Worm (Caenorhabditis elegans): Measurements from ENCODE around the gene M70.2.

Gene M70.2

ce11 chrIV:2219334-2219755 is 23.5 kb upstream of the M70.2 start (continued):
- TF ChIP-seq efl-1 (optimal IDR thresholded peaks at IDR 0.05) (peak; percentile 87 to 95), efl-1 (GFP tag; optimal IDR thresholded peaks at IDR 0.05 in 1 of 2) (peak; percentile 71 to 98), nhr-76 (tag; optimal IDR thresholded peaks at IDR 0.05) (peak; percentile 70), nhr-47 (tag; optimal IDR thresholded peaks at IDR 0.05) (peak; percentile 99), elt-2 (tag; optimal IDR thresholded peaks at IDR 0.05) (peak; percentile 93), elt-3 (tag; optimal IDR thresholded peaks at IDR 0.05) (peak in 3 of 6 experiments; percentile 76 to 85 (median 81)), mep-1 (tag; optimal IDR thresholded peaks at IDR 0.05) (peak; percentile 86), snpc-4 (tag; optimal IDR thresholded peaks at IDR 0.05) (peak; percentile 85), lin-39 (tag; optimal IDR thresholded peaks at IDR 0.05) (peak; percentile 91), sox-4 (tag; optimal IDR thresholded peaks at IDR 0.05) (peak; percentile 91), unc-86 (tag; optimal IDR thresholded peaks at IDR 0.05) (peak; percentile 99), Y116A8C.19 (tag; optimal IDR thresholded peaks at IDR 0.05; ENCODE audit: borderline replicate concordance) (no peak), xbp-1 (tag; optimal IDR thresholded peaks at IDR 0.05) (peak; percentile 96), mab-9 (GFP tag; IDR thresholded peaks at IDR 0.05) (peak; percentile 96), nhr-11 (tag; optimal IDR thresholded peaks at IDR 0.05) (peak; percentile 95), unc-98 (GFP tag; IDR thresholded peaks at IDR 0.05) (peak; percentile 84), lir-3 (tag; optimal IDR thresholded peaks at IDR 0.05; ENCODE audit: poor library complexity) (peak; percentile 85), unc-130 (tag; optimal IDR thresholded peaks at IDR 0.05) (peak; percentile 65), pax-3 (tag; optimal IDR thresholded peaks at IDR 0.05) (peak; percentile 99), tlp-1 (tag; optimal IDR thresholded peaks at IDR 0.05) (no peak), unc-62 (GFP tag; optimal IDR thresholded peaks at IDR 0.05) (no peak), pqm-1 (tag; optimal IDR thresholded peaks at IDR 0.05) (no peak), dsc-1 (tag; optimal IDR thresholded peaks at IDR 0.05) (peak; percentile 98), F16B12.6 (tag; optimal IDR thresholded peaks at IDR 0.05) (peak; percentile 40), lin-35 (GFP tag; optimal IDR thresholded peaks at IDR 0.05) (peak; percentile 82 to 90), ztf-4 (tag; optimal IDR thresholded peaks at IDR 0.05) (peak; percentile 96), mdl-1 (tag; optimal IDR thresholded peaks at IDR 0.05) (peak; percentile 97 to 98), hlh-4 (tag; optimal IDR thresholded peaks at IDR 0.05) (no peak), nhr-90 (tag; optimal IDR thresholded peaks at IDR 0.05; ENCODE audit: poor library complexity) (peak; percentile 98), egl-27 (tag; optimal IDR thresholded peaks at IDR 0.05) (peak; percentile 43 to 86), dpl-1 (GFP tag; optimal IDR thresholded peaks at IDR 0.05) (peak; percentile 73 to 79 (median 77)), ceh-8 (GFP tag; optimal IDR thresholded peaks at IDR 0.05) (peak; percentile 96), lin-13 (GFP tag; optimal IDR thresholded peaks at IDR 0.05) (peak; percentile 96), ceh-63 (GFP tag; optimal IDR thresholded peaks at IDR 0.05) (peak; percentile 90), sptf-1 (tag; optimal IDR thresholded peaks at IDR 0.05) (no peak), nhr-85 (tag) (peak; percentile 100), blmp-1 (tag; optimal IDR thresholded peaks at IDR 0.05) (peak; percentile 58), hlh-17 (GFP tag; optimal IDR thresholded peaks at IDR 0.05; ENCODE audit: borderline replicate concordance) (peak; percentile 44), rnt-1 (tag; optimal IDR thresholded peaks at IDR 0.05) (peak; percentile 94), snu-23 (GFP tag; optimal IDR thresholded peaks at IDR 0.05) (peak; percentile 98), fkh-4 (tag; optimal IDR thresholded peaks at IDR 0.05; ENCODE audit: borderline replicate concordance) (peak; percentile 88), C34B4.2 (tag; optimal IDR thresholded peaks at IDR 0.05) (peak; percentile 93), isw-1 (GFP tag; IDR thresholded peaks at IDR 0.05) (peak; percentile 95), grh-1 (GFP tag; IDR thresholded peaks at IDR 0.05) (peak; percentile 99), ztf-11 (tag; optimal IDR thresholded peaks at IDR 0.05) (peak; percentile 51 to 96), nhr-28 (tag; optimal IDR thresholded peaks at IDR 0.05) (no peak), ceh-90 (tag; optimal IDR thresholded peaks at IDR 0.05) (peak; percentile 35), alr-1 (tag; optimal IDR thresholded peaks at IDR 0.05; ENCODE audit: borderline replicate concordance) (no peak), C04F5.9 (tag; optimal IDR thresholded peaks at IDR 0.05) (peak; percentile 83), sup-37 (GFP tag; optimal IDR thresholded peaks at IDR 0.05) (peak; percentile 98), nhr-237 (tag; optimal IDR thresholded peaks at IDR 0.05) (peak; percentile 87), ama-1 (optimal IDR thresholded peaks at IDR 0.05) (no peak), nhr-20 (tag; optimal IDR thresholded peaks at IDR 0.05) (peak; percentile 98)

Data from whole organism, L1 larva.